Worm (Caenorhabditis elegans) whole organism, L1 larva: Measurements from ENCODE around the gene srv-22.

Source experiments
- C16A3.4 ChIP-seq: fragments of 150-350 bp; optimal IDR thresholded peaks from 2 replicates; lab custom pipeline; 2014; ENCODE audit warnings: missing biosample characterization, missing genetic modification characterization
- F16B12.6 ChIP-seq: fragments of 150-350 bp; optimal IDR thresholded peaks from 2 replicates; lab custom pipeline; 2014; ENCODE audit warnings: missing biosample characterization, missing genetic modification characterization
- Y116A8C.19 ChIP-seq: sonication (generic microtip); optimal IDR thresholded peaks from 2 replicates; lab custom pipeline; 2016; ENCODE audit warnings: missing compliant biosample characterization, missing genetic modification characterization, borderline replicate concordance
- aly-2 ChIP-seq: fragments of 150-350 bp; optimal IDR thresholded peaks from 2 replicates; lab custom pipeline; 2014; ENCODE audit warnings: missing biosample characterization, missing genetic modification characterization
- ceh-90 ChIP-seq: sonication (generic microtip); optimal IDR thresholded peaks from 2 replicates; lab custom pipeline; 2016; ENCODE audit warnings: missing genetic modification characterization, missing compliant biosample characterization
- dpl-1 ChIP-seq, 3 experiments: fragments of 150-350 bp in 2 of 3; sonication (generic microtip) in 1 of 3; optimal IDR thresholded peaks; 2 replicates each; lab custom pipeline; 2014 to 2017; ENCODE audit warnings: missing biosample characterization in 3 of 3, missing genetic modification characterization in 3 of 3, missing genetic modification reagents in 3 of 3
- dsc-1 ChIP-seq: sonication (generic microtip); optimal IDR thresholded peaks from 2 replicates; lab custom pipeline; 2016; ENCODE audit warnings: mild to moderate bottlenecking, missing genetic modification characterization, missing compliant biosample characterization
- efl-1 ChIP-seq, 4 experiments: fragments of 150-350 bp; optimal IDR thresholded peaks in 3 of 4; peaks in 1 of 4; 1 replicate in 1 of 4; 2 replicates in 3 of 4; lab custom pipeline; 2014; ENCODE audit warnings: missing biosample characterization in 2 of 4, missing genetic modification characterization in 2 of 4, missing genetic modification reagents in 2 of 4
- efl-3 ChIP-seq: fragments of 200-800 bp; sonication (Bioruptor generic); optimal IDR thresholded peaks from 2 replicates; lab custom pipeline; 2018; ENCODE audit warnings: mild to moderate bottlenecking, missing genetic modification characterization, missing compliant biosample characterization
- egl-13 ChIP-seq: sonication (generic microtip); optimal IDR thresholded peaks from 2 replicates; lab custom pipeline; 2016; ENCODE audit warnings: missing genotype, missing genetic modification reagents, missing genetic modification characterization, missing compliant biosample characterization
- egl-27 ChIP-seq, 2 experiments: fragments of 150-350 bp in 1 of 2; sonication (generic microtip); optimal IDR thresholded peaks; 3 replicates each; lab custom pipeline; 2017 to 2018; ENCODE audit warnings: missing biosample characterization in 2 of 2, missing genetic modification characterization in 2 of 2, missing genetic modification reagents in 2 of 2
- elt-2 ChIP-seq: sonication (generic microtip); optimal IDR thresholded peaks from 2 replicates; lab custom pipeline; 2016; ENCODE audit warnings: missing genetic modification characterization, mild to moderate bottlenecking, inconsistent platforms, missing compliant biosample characterization, missing genetic modification reagents
- elt-3 ChIP-seq, 6 experiments: fragments of 150-350 bp in 1 of 6; sonication (generic microtip); optimal IDR thresholded peaks; 2 replicates each; lab custom pipeline; 2017 to 2018; ENCODE audit warnings: missing biosample characterization in 6 of 6, missing genetic modification characterization in 6 of 6, inconsistent platforms in 1 of 6
- ets-5 ChIP-seq: fragments of 200-800 bp; sonication (Bioruptor generic); IDR thresholded peaks from 2 replicates; pipeline ENCODE4 v1.3.6; 2022; ENCODE audit warnings: missing genetic modification characterization, missing compliant biosample characterization
- fkh-4 ChIP-seq: sonication (generic microtip); optimal IDR thresholded peaks from 2 replicates; lab custom pipeline; 2016; ENCODE audit warnings: missing compliant biosample characterization, missing genetic modification characterization, borderline replicate concordance
- fkh-8 ChIP-seq: sonication (generic microtip); optimal IDR thresholded peaks from 2 replicates; lab custom pipeline; 2016; ENCODE audit warnings: mild to moderate bottlenecking, missing genetic modification characterization, missing compliant biosample characterization
- fos-1 ChIP-seq: fragments of 150-350 bp; optimal IDR thresholded peaks from 2 replicates; lab custom pipeline; 2014; ENCODE audit warnings: missing biosample characterization, missing genetic modification characterization
- grh-1 ChIP-seq: fragments of 200-800 bp; sonication (Bioruptor generic); IDR thresholded peaks from 2 replicates; pipeline ENCODE4 v1.3.6; 2022; ENCODE audit warnings: missing genetic modification reagents, missing genetic modification characterization, missing compliant biosample characterization
- hlh-4 ChIP-seq: sonication (generic microtip); optimal IDR thresholded peaks from 2 replicates; lab custom pipeline; 2016; ENCODE audit warnings: mild to moderate bottlenecking, missing genetic modification characterization, missing compliant biosample characterization
- hpl-2 ChIP-seq: fragments of 150-350 bp; optimal IDR thresholded peaks from 2 replicates; lab custom pipeline; 2014; ENCODE audit warnings: missing biosample characterization, missing genetic modification reagents, missing genetic modification characterization
- irx-1 ChIP-seq: sonication (generic microtip); optimal IDR thresholded peaks from 2 replicates; lab custom pipeline; 2016; ENCODE audit warnings: missing genetic modification characterization, missing compliant biosample characterization
- jun-1 ChIP-seq: fragments of 150-350 bp; optimal IDR thresholded peaks from 2 replicates; lab custom pipeline; 2014; ENCODE audit warnings: missing biosample characterization, missing genetic modification reagents, missing genetic modification characterization
- lin-14 ChIP-seq: fragments of 200-800 bp; sonication (Bioruptor generic); optimal IDR thresholded peaks from 2 replicates; lab custom pipeline; 2018; ENCODE audit warnings: mild to moderate bottlenecking, missing genetic modification characterization, moderate library complexity, missing compliant biosample characterization
- lin-39 ChIP-seq: fragments of 150-350 bp; optimal IDR thresholded peaks from 2 replicates; lab custom pipeline; 2014; ENCODE audit warnings: missing biosample characterization, missing genetic modification reagents, missing genetic modification characterization
- lsy-2 ChIP-seq, 2 experiments: fragments of 150-350 bp; optimal IDR thresholded peaks; 2 replicates each; lab custom pipeline; 2014; ENCODE audit warnings: missing biosample characterization in 2 of 2, missing genetic modification characterization in 2 of 2
- mab-9 ChIP-seq: fragments of 200-800 bp; sonication (Bioruptor generic); IDR thresholded peaks from 2 replicates; pipeline ENCODE4 v1.3.6; 2022; ENCODE audit warnings: missing genetic modification reagents, missing genetic modification characterization, missing compliant biosample characterization
- mdl-1 ChIP-seq, 2 experiments: fragments of 150-350 bp; optimal IDR thresholded peaks; 2 replicates each; lab custom pipeline; 2014 to 2017; ENCODE audit warnings: missing biosample characterization in 2 of 2, missing genetic modification characterization in 2 of 2, inconsistent platforms in 1 of 2
- mep-1 ChIP-seq: fragments of 150-350 bp; optimal IDR thresholded peaks from 2 replicates; lab custom pipeline; 2014; ENCODE audit warnings: missing biosample characterization, missing genetic modification characterization
- nhr-11 ChIP-seq: fragments of 150-350 bp; optimal IDR thresholded peaks from 2 replicates; lab custom pipeline; 2014; ENCODE audit warnings: missing biosample characterization, missing genetic modification characterization
- nhr-12 ChIP-seq: sonication (generic microtip); optimal IDR thresholded peaks from 2 replicates; lab custom pipeline; 2017; ENCODE audit warnings: missing biosample characterization, missing genetic modification characterization
- nhr-19 ChIP-seq: fragments of 200-800 bp; sonication (Bioruptor generic); conservative IDR thresholded peaks from 2 replicates; pipeline ENCODE4 v1.3.6; 2022; ENCODE audit warnings: missing genetic modification characterization, missing compliant biosample characterization
- nhr-237 ChIP-seq: fragments of 150-350 bp; optimal IDR thresholded peaks from 2 replicates; lab custom pipeline; 2014; ENCODE audit warnings: missing biosample characterization, missing genetic modification characterization
- nhr-28 ChIP-seq: fragments of 150-350 bp; optimal IDR thresholded peaks from 2 replicates; lab custom pipeline; 2014; ENCODE audit warnings: missing biosample characterization, missing genetic modification characterization
- nhr-71 ChIP-seq: sonication (generic microtip); optimal IDR thresholded peaks from 2 replicates; lab custom pipeline; 2016; ENCODE audit warnings: mild to moderate bottlenecking, missing genetic modification characterization, moderate library complexity, missing compliant biosample characterization
- nhr-76 ChIP-seq: sonication (generic microtip); optimal IDR thresholded peaks from 2 replicates; lab custom pipeline; 2017; ENCODE audit warnings: missing biosample characterization, missing genetic modification characterization
- nhr-85 ChIP-seq: sonication (generic microtip); peaks from one replicate; lab custom pipeline; 2016; ENCODE audit warnings: missing genetic modification characterization, inconsistent platforms, missing compliant biosample characterization
- nhr-90 ChIP-seq: sonication (generic microtip); optimal IDR thresholded peaks from 2 replicates; lab custom pipeline; 2016; ENCODE audit warnings: mild to moderate bottlenecking, missing genetic modification characterization, missing compliant biosample characterization; ENCODE audit not compliant: poor library complexity
- rnt-1 ChIP-seq: sonication (generic microtip); optimal IDR thresholded peaks from 2 replicates; lab custom pipeline; 2016; ENCODE audit warnings: mild to moderate bottlenecking, missing genetic modification characterization, moderate library complexity, missing compliant biosample characterization
- snu-23 ChIP-seq: sonication (generic microtip); optimal IDR thresholded peaks from 2 replicates; lab custom pipeline; 2016; ENCODE audit warnings: missing genetic modification characterization, missing compliant biosample characterization
- sox-4 ChIP-seq: sonication (generic microtip); optimal IDR thresholded peaks from 2 replicates; lab custom pipeline; 2016; ENCODE audit warnings: missing genetic modification characterization, missing compliant biosample characterization
- swsn-7 ChIP-seq: sonication (generic microtip); optimal IDR thresholded peaks from 2 replicates; lab custom pipeline; 2016; ENCODE audit warnings: missing genetic modification characterization, missing compliant biosample characterization
- tlp-1 ChIP-seq: fragments of 150-350 bp; optimal IDR thresholded peaks from 2 replicates; lab custom pipeline; 2014; ENCODE audit warnings: missing biosample characterization, missing genetic modification characterization
- unc-130 ChIP-seq: fragments of 150-350 bp; optimal IDR thresholded peaks from 2 replicates; lab custom pipeline; 2017; ENCODE audit warnings: missing biosample characterization, missing genetic modification characterization, inconsistent platforms
- unc-86 ChIP-seq: sonication (generic microtip); optimal IDR thresholded peaks from 2 replicates; lab custom pipeline; 2016; ENCODE audit warnings: missing genetic modification characterization, missing compliant biosample characterization
- unc-98 ChIP-seq: fragments of 200-800 bp; sonication (Bioruptor generic); IDR thresholded peaks from 2 replicates; pipeline ENCODE4 v1.3.6; 2022; ENCODE audit warnings: missing genetic modification characterization, missing compliant biosample characterization
- vab-15 ChIP-seq: sonication (generic microtip); optimal IDR thresholded peaks from 2 replicates; lab custom pipeline; 2017; ENCODE audit warnings: missing genotype, mild to moderate bottlenecking, missing genetic modification characterization, missing compliant biosample characterization
- zag-1 ChIP-seq: fragments of 150-350 bp; optimal IDR thresholded peaks from 2 replicates; lab custom pipeline; 2014; ENCODE audit warnings: missing biosample characterization, missing genetic modification characterization

The srv-22 gene

DNA sequence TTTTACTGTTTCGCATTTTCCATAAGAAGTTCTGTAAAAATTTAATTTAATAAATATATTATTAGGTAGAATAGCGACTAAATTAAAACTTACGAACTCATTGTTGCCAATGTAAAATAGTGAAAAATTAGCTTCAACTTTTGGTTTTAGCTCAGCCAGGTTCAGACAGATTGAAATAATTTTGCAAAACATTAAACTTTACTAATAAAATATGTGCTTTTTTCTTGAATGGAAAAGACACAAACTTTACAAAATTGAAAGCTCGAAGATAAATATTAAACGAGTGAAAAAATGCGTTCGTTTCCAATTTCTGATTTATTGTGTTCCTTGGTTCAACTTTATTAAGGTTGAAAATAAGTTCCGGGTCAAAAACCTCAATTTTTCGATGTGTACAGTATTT lies at the start of gene srv-22:
Gene srv-22 (minus strand): TSS at position 101 of the 400 bp plus-strand sequence.
- no peak for TF ChIP-seq lin-14
- TF ChIP-seq egl-27 (tag; optimal IDR thresholded peaks at IDR 0.05; lab: Kevin White, UChicago), result no peak
- TF ChIP-seq nhr-11 (tag; lab: Kevin White, UChicago), result no peak
- TF ChIP-seq nhr-76 (tag; lab: Kevin White, UChicago), result no peak

DNA sequence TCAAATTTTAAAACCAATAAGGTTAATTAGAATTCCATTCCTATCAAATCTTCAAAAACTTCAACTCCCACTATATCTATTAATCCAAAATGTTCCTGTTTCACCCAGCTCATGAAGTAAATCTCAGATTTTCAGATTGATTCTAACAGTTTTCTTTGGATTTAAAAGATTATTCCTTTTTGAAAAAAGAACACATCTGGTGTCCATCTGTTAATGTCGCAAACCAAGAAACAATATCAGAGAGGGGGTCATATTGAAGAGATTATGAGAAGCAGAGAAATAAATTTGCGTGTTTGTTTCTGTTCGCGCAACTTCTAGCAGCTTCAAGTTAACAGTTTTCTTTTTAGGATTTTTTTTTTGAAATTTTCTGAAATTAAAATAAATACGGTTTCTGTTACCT lies 49.2 kb upstream of the srv-22 start:
- TF ChIP-seq dpl-1 (GFP tag; optimal IDR thresholded peaks at IDR 0.05; lab: Kevin White, UChicago) (no peak), zag-1 (no peak), egl-13 (tag; lab: Kevin White, UChicago) (no peak), nhr-12 (tag; lab: Kevin White, UChicago) (no peak), efl-3 (no peak), lin-14 (no peak), fos-1 (tag; lab: Kevin White, UChicago) (no peak), hpl-2 (GFP tag; lab: Kevin White, UChicago) (no peak), grh-1 (GFP tag; lab: Robert Waterston, UW) (no peak), elt-2 (no peak), efl-1 (optimal IDR thresholded peaks at IDR 0.05; lab: Kevin White, UChicago) (no peak), efl-1 (GFP tag; optimal IDR thresholded peaks at IDR 0.05 in 1 of 2; lab: Kevin White, UChicago) (peak in 1 of 2 experiments; percentile 34), aly-2 (tag; lab: Kevin White, UChicago) (no peak), fkh-4 (tag; lab: Kevin White, UChicago) (peak; percentile 8), nhr-28 (tag; lab: Kevin White, UChicago) (no peak), unc-98 (no peak), unc-130 (tag; lab: Kevin White, UChicago) (no peak), lin-39 (tag; lab: Kevin White, UChicago) (no peak), fkh-8 (tag; lab: Kevin White, UChicago) (no peak), dsc-1 (peak; percentile 41), unc-86 (tag; lab: Kevin White, UChicago) (no peak), nhr-237 (no peak), mdl-1 (tag; optimal IDR thresholded peaks at IDR 0.05; lab: Kevin White, UChicago) (no peak), mep-1 (tag; lab: Kevin White, UChicago) (no peak), F16B12.6 (no peak), ets-5 (GFP tag; lab: Robert Waterston, UW) (no peak), lsy-2 (tag; optimal IDR thresholded peaks at IDR 0.05; lab: Kevin White, UChicago) (no peak)

DNA sequence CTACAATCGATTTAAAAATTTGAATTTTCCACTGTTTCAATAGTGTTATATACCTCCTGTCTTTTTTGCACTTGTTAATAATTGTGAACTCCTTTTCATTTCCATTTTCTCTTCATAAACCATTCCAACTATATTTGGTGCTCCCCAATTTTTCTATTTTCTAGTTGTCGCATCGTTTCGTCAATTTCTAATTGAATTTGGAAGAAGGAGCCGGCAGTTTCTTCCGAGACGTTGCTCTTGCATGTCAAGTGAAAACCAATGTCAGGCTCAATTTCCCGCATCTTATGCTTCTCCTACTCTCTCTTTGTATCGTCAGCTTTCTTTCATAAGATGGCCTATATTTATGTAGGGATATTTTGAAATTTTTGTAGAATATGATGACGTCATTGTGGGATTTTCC lies 48.1 kb upstream of the srv-22 start:
- TF ChIP-seq tlp-1 (tag; lab: Kevin White, UChicago) (no peak), lsy-2 (tag; optimal IDR thresholded peaks at IDR 0.05; lab: Kevin White, UChicago) (no peak), lin-14 (peak; percentile 60), aly-2 (tag; lab: Kevin White, UChicago) (no peak), fos-1 (tag; lab: Kevin White, UChicago) (no peak), ceh-90 (tag; lab: Kevin White, UChicago) (no peak), hlh-4 (tag; lab: Kevin White, UChicago) (no peak)

DNA sequence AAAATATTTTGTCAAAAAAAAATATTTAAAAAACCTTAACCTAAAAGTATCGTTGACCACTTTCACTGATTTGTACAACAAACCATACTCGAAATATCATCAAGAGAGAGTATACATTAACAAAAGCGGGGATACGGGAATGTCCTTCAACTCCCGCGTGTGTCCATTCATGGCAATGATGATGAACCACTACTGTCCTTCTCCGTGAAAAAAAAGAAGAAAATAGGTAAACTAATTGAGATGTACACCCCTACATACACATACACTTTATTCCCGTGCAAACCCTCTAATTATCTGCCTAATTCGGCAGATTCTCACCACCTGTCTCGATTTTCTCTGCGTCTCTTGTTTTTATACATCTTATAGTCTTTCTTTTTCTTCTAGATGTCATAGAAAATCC lies 46.9 kb upstream of the srv-22 start:
- TF ChIP-seq swsn-7 (tag; lab: Kevin White, UChicago) (no peak), ets-5 (GFP tag; lab: Robert Waterston, UW) (no peak), irx-1 (tag; lab: Kevin White, UChicago) (peak; percentile 13), vab-15 (tag; lab: Kevin White, UChicago) (no peak), nhr-90 (tag; lab: Kevin White, UChicago) (peak; percentile 23), egl-13 (tag; lab: Kevin White, UChicago) (no peak), elt-3 (tag; optimal IDR thresholded peaks at IDR 0.05; lab: Kevin White, UChicago) (peak in 2 of 6 experiments; percentile 28 to 73), efl-3 (no peak), lin-14 (peak; percentile 86), snu-23 (peak; percentile 52), mab-9 (GFP tag; lab: Robert Waterston, UW) (no peak), rnt-1 (peak; percentile 16), nhr-19 (GFP tag; lab: Robert Waterston, UW) (no peak), nhr-71 (peak; percentile 48), mep-1 (tag; lab: Kevin White, UChicago) (no peak), fkh-8 (tag; lab: Kevin White, UChicago) (no peak), nhr-85 (tag; lab: Kevin White, UChicago) (peak; percentile 86), sox-4 (tag; lab: Kevin White, UChicago) (no peak), jun-1 (tag; lab: Kevin White, UChicago) (no peak), hlh-4 (tag; lab: Kevin White, UChicago) (no peak), zag-1 (no peak), Y116A8C.19 (tag; lab: Kevin White, UChicago) (no peak), C16A3.4 (peak; percentile 25), efl-1 (optimal IDR thresholded peaks at IDR 0.05; lab: Kevin White, UChicago) (no peak), efl-1 (GFP tag; optimal IDR thresholded peaks at IDR 0.05 in 1 of 2; lab: Kevin White, UChicago) (peak in 1 of 2 experiments; percentile 8)
